Fruit fly (Drosophila melanogaster) whole organism, embryonic: Measurements from ENCODE around the gene PolG2.

ENCODE experiments used
- C15 ChIP-seq: fragments of 200-800 bp; sonication (Bioruptor generic); IDR thresholded peaks from 3 replicates; pipeline ENCODE4 v1.3.6; 2022; ENCODE audit warnings: missing biosample characterization, missing genetic modification characterization
- CG11085 ChIP-seq: fragments of 200-800 bp; sonication (Bioruptor generic); IDR thresholded peaks from 2 replicates; pipeline ENCODE4 v1.3.6; 2022; ENCODE audit warnings: missing biosample characterization, missing genetic modification characterization
- CG11247 ChIP-seq: fragments of 200-800 bp; sonication (Bioruptor generic); IDR thresholded peaks from 2 replicates; pipeline ENCODE4 v1.3.6; 2022; ENCODE audit warnings: missing biosample characterization, missing genetic modification characterization
- CG12769 ChIP-seq: fragments of 200-800 bp; sonication (Bioruptor generic); optimal IDR thresholded peaks from 2 replicates; lab custom pipeline; 2019; ENCODE audit warnings: missing biosample characterization, mild to moderate bottlenecking, missing genetic modification characterization, moderate library complexity
- CG14441 ChIP-seq: fragments of 200-800 bp; sonication (Bioruptor generic); IDR thresholded peaks from 2 replicates; pipeline ENCODE4 v1.3.6; 2022; ENCODE audit warnings: missing biosample characterization, missing genetic modification characterization
- CG15011 ChIP-seq: fragments of 200-800 bp; sonication (Bioruptor generic); optimal IDR thresholded peaks from 3 replicates; lab custom pipeline; 2018; ENCODE audit warnings: missing biosample characterization, mild to moderate bottlenecking, missing genetic modification characterization
- CG15073 ChIP-seq: fragments of 200-800 bp; sonication (Bioruptor generic); optimal IDR thresholded peaks from 2 replicates; lab custom pipeline; 2016; ENCODE audit warnings: missing biosample characterization, missing genetic modification characterization
- CG15269 ChIP-seq: fragments of 200-800 bp; sonication (Bioruptor generic); optimal IDR thresholded peaks from 2 replicates; lab custom pipeline; 2018; ENCODE audit warnings: missing biosample characterization, mild to moderate bottlenecking, missing genetic modification characterization, moderate library complexity
- CG17912 ChIP-seq: fragments of 200-800 bp; sonication (Bioruptor generic); optimal IDR thresholded peaks from 2 replicates; lab custom pipeline; 2018; ENCODE audit warnings: missing biosample characterization, mild to moderate bottlenecking, missing genetic modification characterization
- CG1832 ChIP-seq: fragments of 200-800 bp; sonication (Bioruptor generic); optimal IDR thresholded peaks from 2 replicates; lab custom pipeline; 2017; ENCODE audit warnings: missing biosample characterization, mild to moderate bottlenecking, missing genetic modification characterization, inconsistent platforms
- CG2116 ChIP-seq: fragments of 200-800 bp; sonication (Bioruptor generic); optimal IDR thresholded peaks from 3 replicates; lab custom pipeline; 2018; ENCODE audit warnings: missing biosample characterization, mild to moderate bottlenecking, missing genetic modification characterization
- CG3065 ChIP-seq: fragments of 200-800 bp; sonication (Bioruptor generic); optimal IDR thresholded peaks from 2 replicates; lab custom pipeline; 2016; ENCODE audit warnings: missing biosample characterization, missing genetic modification characterization
- CG31365 ChIP-seq: fragments of 200-800 bp; sonication (Bioruptor generic); optimal IDR thresholded peaks from 2 replicates; lab custom pipeline; 2018; ENCODE audit warnings: missing biosample characterization, mild to moderate bottlenecking, missing genetic modification characterization
- CG3407 ChIP-seq: fragments of 200-800 bp; sonication (Bioruptor generic); optimal IDR thresholded peaks from 2 replicates; lab custom pipeline; 2018; ENCODE audit warnings: missing biosample characterization, mild to moderate bottlenecking, missing genetic modification characterization
- CG9437 ChIP-seq: fragments of 200-800 bp; sonication (Bioruptor generic); optimal IDR thresholded peaks from 2 replicates; lab custom pipeline; 2018; ENCODE audit warnings: missing biosample characterization, mild to moderate bottlenecking, missing genetic modification characterization
- CHES-1-like ChIP-seq: fragments of 200-800 bp; sonication (Bioruptor generic); optimal IDR thresholded peaks from 2 replicates; lab custom pipeline; 2016; ENCODE audit warnings: missing biosample characterization, missing genetic modification characterization
- Camta ChIP-seq: fragments of 200-800 bp; sonication (Bioruptor generic); optimal IDR thresholded peaks from 2 replicates; lab custom pipeline; 2016; ENCODE audit warnings: missing biosample characterization, missing genetic modification characterization
- Dek ChIP-seq: fragments of 200-800 bp; sonication (Bioruptor generic); optimal IDR thresholded peaks from 3 replicates; lab custom pipeline; 2019; ENCODE audit warnings: missing biosample characterization, mild to moderate bottlenecking, missing genetic modification characterization, moderate library complexity
- Dp ChIP-seq: fragments of 200-800 bp; sonication (Bioruptor generic); optimal IDR thresholded peaks from 2 replicates; lab custom pipeline; 2018; ENCODE audit warnings: missing biosample characterization, mild to moderate bottlenecking, missing genetic modification characterization, moderate library complexity
- Elba2 ChIP-seq: fragments of 200-800 bp; sonication (Bioruptor generic); optimal IDR thresholded peaks from 3 replicates; lab custom pipeline; 2016; ENCODE audit warnings: missing biosample characterization, missing genetic modification characterization
- Fer1 ChIP-seq: fragments of 200-800 bp; sonication (Bioruptor generic); optimal IDR thresholded peaks from 2 replicates; lab custom pipeline; 2017; ENCODE audit warnings: missing biosample characterization, mild to moderate bottlenecking, missing genetic modification characterization
- HmgZ ChIP-seq: fragments of 200-800 bp; sonication (Bioruptor generic); optimal IDR thresholded peaks from 2 replicates; lab custom pipeline; 2018; ENCODE audit warnings: missing biosample characterization, mild to moderate bottlenecking, missing genetic modification characterization
- Hr3 ChIP-seq: fragments of 200-800 bp; sonication (Bioruptor generic); optimal IDR thresholded peaks from 3 replicates; lab custom pipeline; 2016; ENCODE audit warnings: missing biosample characterization, missing genetic modification characterization
- Oaz ChIP-seq: fragments of 200-800 bp; sonication (Bioruptor generic); IDR thresholded peaks from 2 replicates; pipeline ENCODE4 v1.3.6; 2022; ENCODE audit warnings: missing biosample characterization, missing genetic modification characterization
- Pdp1 ChIP-seq, 2 experiments: fragments of 200-800 bp; sonication (Bioruptor generic); optimal IDR thresholded peaks; 3 replicates each; lab custom pipeline; 2016; ENCODE audit warnings: missing biosample characterization in 2 of 2, missing genetic modification characterization in 2 of 2, mild to moderate bottlenecking in 1 of 2, moderate library complexity in 1 of 2
- Six4 ChIP-seq: fragments of 200-800 bp; sonication (Bioruptor generic); optimal IDR thresholded peaks from 2 replicates; lab custom pipeline; 2016; ENCODE audit warnings: missing biosample characterization, missing genetic modification characterization
- amos ChIP-seq: fragments of 200-800 bp; sonication (Bioruptor generic); IDR thresholded peaks from 2 replicates; pipeline ENCODE4 v1.3.6; 2022; ENCODE audit warnings: missing biosample characterization, missing genetic modification characterization; ENCODE audit not compliant: partially characterized antibody
- ap ChIP-seq: fragments of 200-800 bp; sonication (Bioruptor generic); IDR thresholded peaks from 2 replicates; pipeline ENCODE4 v1.3.6; 2022; ENCODE audit warnings: missing biosample characterization, missing genetic modification characterization
- ara ChIP-seq: fragments of 200-800 bp; sonication (Bioruptor generic); IDR thresholded peaks from 2 replicates; pipeline ENCODE4 v1.3.6; 2022; ENCODE audit warnings: missing biosample characterization, missing genetic modification characterization
- chinmo ChIP-seq: fragments of 200-800 bp; sonication (Bioruptor generic); IDR thresholded peaks from 4 replicates; pipeline ENCODE4 v1.3.6; 2022; ENCODE audit warnings: missing biosample characterization, missing genetic modification characterization; ENCODE audit not compliant: partially characterized antibody
- chm ChIP-seq: fragments of 200-800 bp; sonication (Bioruptor generic); IDR thresholded peaks from 2 replicates; pipeline ENCODE4 v1.3.6; 2022; ENCODE audit warnings: missing biosample characterization, missing genetic modification characterization
- chn ChIP-seq: fragments of 200-800 bp; sonication (Bioruptor generic); optimal IDR thresholded peaks from 2 replicates; lab custom pipeline; 2016; ENCODE audit warnings: missing biosample characterization, missing genetic modification characterization
- cwo ChIP-seq: fragments of 200-800 bp; sonication (Bioruptor generic); optimal IDR thresholded peaks from 3 replicates; lab custom pipeline; 2017; ENCODE audit warnings: missing biosample characterization, missing genetic modification characterization, mild to moderate bottlenecking, moderate library complexity, missing genetic modification reagents
- dm ChIP-seq: fragments of 200-800 bp; sonication (Bioruptor generic); optimal IDR thresholded peaks from 3 replicates; lab custom pipeline; 2016; ENCODE audit warnings: missing biosample characterization, missing genetic modification characterization
- dysf ChIP-seq: fragments of 200-800 bp; sonication (Bioruptor generic); IDR thresholded peaks from 3 replicates; pipeline ENCODE4 v1.3.6; 2022; ENCODE audit warnings: missing biosample characterization, missing genetic modification characterization
- eve ChIP-seq, 2 experiments: fragments of >200 bp; optimal IDR thresholded peaks; 2 replicates each; lab custom pipeline; 2017; ENCODE audit warnings: missing biosample characterization in 2 of 2, missing genetic modification characterization in 2 of 2
- gro ChIP-seq: fragments of 200-800 bp; sonication (Bioruptor generic); optimal IDR thresholded peaks from 2 replicates; lab custom pipeline; 2016; ENCODE audit warnings: missing biosample characterization, missing genetic modification characterization
- gsb-n ChIP-seq: fragments of 200-800 bp; sonication (Bioruptor generic); optimal IDR thresholded peaks from 3 replicates; lab custom pipeline; 2018; ENCODE audit warnings: missing biosample characterization, mild to moderate bottlenecking, missing genetic modification characterization
- ind ChIP-seq: fragments of 200-800 bp; sonication (Bioruptor generic); optimal IDR thresholded peaks from 3 replicates; lab custom pipeline; 2016; ENCODE audit warnings: missing biosample characterization, missing genetic modification characterization
- jumu ChIP-seq: fragments of 200-800 bp; sonication (Bioruptor generic); optimal IDR thresholded peaks from 3 replicates; lab custom pipeline; 2016; ENCODE audit warnings: missing biosample characterization, missing genetic modification characterization
- lilli ChIP-seq: fragments of 200-800 bp; sonication (Bioruptor generic); optimal IDR thresholded peaks from 3 replicates; lab custom pipeline; 2016; ENCODE audit warnings: missing biosample characterization, missing genetic modification characterization
- lov ChIP-seq, 2 experiments: fragments of 200-800 bp in 1 of 2; fragments of >200 bp in 1 of 2; sonication (Bioruptor generic) in 1 of 2; IDR thresholded peaks in 1 of 2; optimal IDR thresholded peaks in 1 of 2; 2 replicates in 1 of 2; 3 replicates in 1 of 2; pipeline versions ENCODE4 v1.3.6 to Lab custom; 2017 to 2022; ENCODE audit warnings: missing biosample characterization in 1 of 2, missing genetic modification characterization in 1 of 2
- mld ChIP-seq: fragments of 200-800 bp; sonication (Bioruptor generic); IDR thresholded peaks from 3 replicates; pipeline ENCODE4 v1.3.6; 2022; ENCODE audit warnings: missing biosample characterization, missing genetic modification characterization; ENCODE audit not compliant: partially characterized antibody
- pfk ChIP-seq: fragments of 200-800 bp; sonication (Bioruptor generic); optimal IDR thresholded peaks from 2 replicates; lab custom pipeline; 2018; ENCODE audit warnings: missing biosample characterization, mild to moderate bottlenecking, missing genetic modification characterization, moderate library complexity
- pnt ChIP-seq: fragments of 200-800 bp; sonication (Bioruptor generic); optimal IDR thresholded peaks from 3 replicates; lab custom pipeline; 2016; ENCODE audit warnings: missing biosample characterization, missing genetic modification characterization
- shn ChIP-seq: fragments of 200-800 bp; sonication (Bioruptor generic); optimal IDR thresholded peaks from 3 replicates; lab custom pipeline; 2016; ENCODE audit warnings: missing biosample characterization, missing genetic modification characterization
- slou ChIP-seq: fragments of 200-800 bp; sonication (Bioruptor generic); optimal IDR thresholded peaks from 3 replicates; lab custom pipeline; 2016; ENCODE audit warnings: missing biosample characterization, missing genetic modification characterization
- so ChIP-seq: fragments of 200-800 bp; sonication (Bioruptor generic); IDR thresholded peaks from 3 replicates; pipeline ENCODE4 v1.3.6; 2022; ENCODE audit warnings: missing biosample characterization, missing genetic modification characterization
- tio ChIP-seq: fragments of 200-800 bp; sonication (Bioruptor generic); optimal IDR thresholded peaks from 2 replicates; lab custom pipeline; 2017; ENCODE audit warnings: missing biosample characterization, missing genetic modification characterization, inconsistent platforms
- twi ChIP-seq: fragments of 200-800 bp; optimal IDR thresholded peaks from 2 replicates; lab custom pipeline; 2019; ENCODE audit warnings: missing biosample characterization, mild to moderate bottlenecking, missing genetic modification characterization, moderate library complexity
- zf30C ChIP-seq: fragments of 200-800 bp; sonication (Bioruptor generic); optimal IDR thresholded peaks from 3 replicates; lab custom pipeline; 2018; ENCODE audit warnings: missing biosample characterization, mild to moderate bottlenecking, missing genetic modification characterization

The PolG2 gene

DNA sequence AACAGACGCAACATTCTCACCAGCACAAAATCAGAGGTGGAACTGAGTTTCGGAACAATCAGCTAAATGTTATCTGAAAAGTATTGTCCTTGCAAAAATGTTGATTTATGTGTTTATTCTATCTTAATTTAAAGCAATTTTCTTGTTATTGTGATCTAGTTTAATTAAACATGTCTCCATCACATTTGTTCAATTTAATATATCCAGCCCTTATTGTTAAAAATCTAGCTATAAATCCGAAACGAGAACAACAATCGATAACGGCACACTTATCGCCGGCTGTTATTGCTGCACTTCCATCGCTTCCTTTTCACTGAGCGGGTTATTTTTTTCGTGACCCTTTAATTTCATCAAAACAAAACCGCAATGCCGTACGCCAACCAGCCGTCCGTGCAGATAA lies at the start of gene PolG2, which contains the start of the genes GatC and Polr2C (continued):
- TF ChIP-seq lov (optimal IDR thresholded peaks at IDR 0.05; lab: Kevin White, UChicago) (no peak), lov (GFP tag; IDR thresholded peaks at IDR 0.05; lab: Robert Waterston, UW) (no peak), CG9437 (GFP tag; lab: Kevin White, UChicago) (no peak), ind (GFP tag; lab: Kevin White, UChicago) (no peak), so (no peak), Dek (tag; lab: Kevin White, UChicago) (no peak), chinmo (GFP tag; lab: Robert Waterston, UW) (peak; percentile 84), dysf (no peak; the same call in 2 of the 3 replicates), HmgZ (tag; lab: Kevin White, UChicago) (peak; percentile 61), twi (tag; lab: Kevin White, UChicago) (peak; percentile 34), CG1832 (no peak), CG17912 (GFP tag; lab: Kevin White, UChicago) (no peak), Hr3 (GFP tag; lab: Kevin White, UChicago) (peak; percentile 52), amos (GFP tag; lab: Robert Waterston, UW) (peak; percentile 79; the same call in 1 of the 2 replicates), CHES-1-like (peak; percentile 72), gsb-n (no peak), Oaz (GFP tag; lab: Robert Waterston, UW) (no peak), tio (no peak), mld (peak; percentile 78; the same call in 2 of the 3 replicates), Pdp1 (GFP tag; optimal IDR thresholded peaks at IDR 0.05; lab: Kevin White, UChicago) (peak in 1 of 2 experiments; percentile 34), cwo (GFP tag; lab: Kevin White, UChicago) (no peak), CG15073 (GFP tag; lab: Kevin White, UChicago) (no peak), chn (GFP tag; lab: Kevin White, UChicago) (peak; percentile 58), ap (no peak), CG3065 (GFP tag; lab: Kevin White, UChicago) (no peak), CG3407 (GFP tag; lab: Kevin White, UChicago) (no peak), zf30C (no peak), shn (GFP tag; lab: Kevin White, UChicago) (no peak), dm (GFP tag; lab: Kevin White, UChicago) (no peak), eve (GFP tag; optimal IDR thresholded peaks at IDR 0.05; lab: Kevin White, UChicago) (no peak), Camta (GFP tag; lab: Kevin White, UChicago) (no peak), CG11247 (GFP tag; lab: Robert Waterston, UW) (peak; percentile 61), ara (GFP tag; lab: Robert Waterston, UW) (no peak), Fer1 (GFP tag; lab: Kevin White, UChicago) (no peak), Dp (GFP tag; lab: Kevin White, UChicago) (peak; percentile 52), Six4 (GFP tag; lab: Kevin White, UChicago) (no peak), CG2116 (GFP tag; lab: Kevin White, UChicago) (peak; percentile 66), CG12769 (no peak), CG15011 (GFP tag; lab: Kevin White, UChicago) (no peak), pfk (GFP tag; lab: Kevin White, UChicago) (no peak), CG14441 (GFP tag; lab: Robert Waterston, UW) (no peak), jumu (GFP tag; lab: Kevin White, UChicago) (peak; percentile 35), CG11085 (GFP tag; lab: Robert Waterston, UW) (no peak), gro (GFP tag; lab: Kevin White, UChicago) (peak; percentile 13), chm (no peak), slou (GFP tag; lab: Kevin White, UChicago) (no peak), Elba2 (GFP tag; lab: Kevin White, UChicago) (peak; percentile 67), CG15269 (tag; lab: Kevin White, UChicago) (no peak), pnt (GFP tag; lab: Kevin White, UChicago) (peak; percentile 11), lilli (GFP tag; lab: Kevin White, UChicago) (peak; percentile 62), C15 (GFP tag; lab: Robert Waterston, UW) (no peak), CG31365 (no peak)
